Fruit fly (Drosophila melanogaster) whole organism, embryonic: ENCODE data around the gene cype.

Experiments
- Bteb2 ChIP-seq: fragments of 200-800 bp; sonication (Bioruptor generic); optimal IDR thresholded peaks from 2 replicates; lab custom pipeline; 2016; ENCODE audit warnings: missing biosample characterization, missing genetic modification characterization
- CG11247 ChIP-seq: fragments of 200-800 bp; sonication (Bioruptor generic); IDR thresholded peaks from 2 replicates; pipeline ENCODE4 v1.3.6; 2022; ENCODE audit warnings: missing biosample characterization, missing genetic modification characterization
- CG11456 ChIP-seq: fragments of 200-800 bp; sonication (Bioruptor generic); IDR thresholded peaks from 3 replicates; pipeline ENCODE4 v1.3.6; 2022; ENCODE audit warnings: missing biosample characterization, missing genetic modification characterization
- CG11695 ChIP-seq: fragments of 200-800 bp; sonication (Bioruptor generic); IDR thresholded peaks from 3 replicates; pipeline ENCODE4 v1.3.6; 2022; ENCODE audit warnings: missing biosample characterization, missing genetic modification characterization
- CG11723 ChIP-seq: fragments of 200-800 bp; sonication (Bioruptor generic); optimal IDR thresholded peaks from 2 replicates; lab custom pipeline; 2017; ENCODE audit warnings: missing biosample characterization, mild to moderate bottlenecking, missing genetic modification characterization
- CG12071 ChIP-seq: fragments of 200-800 bp; sonication (Bioruptor generic); optimal IDR thresholded peaks from 3 replicates; lab custom pipeline; 2018; ENCODE audit warnings: missing biosample characterization, mild to moderate bottlenecking, missing genetic modification characterization
- CG12104 ChIP-seq: fragments of 200-800 bp; sonication (Bioruptor generic); optimal IDR thresholded peaks from 3 replicates; lab custom pipeline; 2016; ENCODE audit warnings: missing biosample characterization, missing genetic modification characterization
- CG13624 ChIP-seq: fragments of 200-800 bp; sonication (Bioruptor generic); optimal IDR thresholded peaks from 2 replicates; lab custom pipeline; 2016; ENCODE audit warnings: missing biosample characterization, missing genetic modification characterization
- CG14965 ChIP-seq: fragments of 200-800 bp; sonication (Bioruptor generic); optimal IDR thresholded peaks from 2 replicates; lab custom pipeline; 2016; ENCODE audit warnings: missing biosample characterization, missing genetic modification characterization, borderline replicate concordance
- CG15696 ChIP-seq: fragments of 200-800 bp; sonication (Bioruptor generic); optimal IDR thresholded peaks from 2 replicates; lab custom pipeline; 2019; ENCODE audit warnings: missing biosample characterization, mild to moderate bottlenecking, missing genetic modification characterization, moderate library complexity
- CG1602 ChIP-seq: fragments of 200-800 bp; sonication (Bioruptor generic); optimal IDR thresholded peaks from 3 replicates; lab custom pipeline; 2016; ENCODE audit warnings: missing biosample characterization, missing genetic modification characterization
- CG17385 ChIP-seq: fragments of 200-800 bp; sonication (Bioruptor generic); optimal IDR thresholded peaks from 3 replicates; lab custom pipeline; 2018; ENCODE audit warnings: missing biosample characterization, mild to moderate bottlenecking, missing genetic modification characterization
- CG30431 ChIP-seq: fragments of 200-800 bp; sonication (Bioruptor generic); optimal IDR thresholded peaks from 2 replicates; lab custom pipeline; 2017; ENCODE audit warnings: missing biosample characterization, missing genetic modification characterization
- CG32772 ChIP-seq: fragments of 200-800 bp; sonication (Bioruptor generic); IDR thresholded peaks from 2 replicates; pipeline ENCODE4 v1.3.6; 2022; ENCODE audit warnings: missing biosample characterization, missing genetic modification characterization
- CG3838 ChIP-seq: fragments of 200-800 bp; sonication (Bioruptor generic); optimal IDR thresholded peaks from 3 replicates; lab custom pipeline; 2016; ENCODE audit warnings: missing biosample characterization, missing genetic modification characterization
- CG8765 ChIP-seq: fragments of 200-800 bp; sonication (Bioruptor generic); IDR thresholded peaks from 2 replicates; pipeline ENCODE4 v1.3.6; 2022; ENCODE audit warnings: missing biosample characterization, missing genetic modification characterization
- Doc3 ChIP-seq: fragments of 200-800 bp; sonication (Bioruptor generic); IDR thresholded peaks from 3 replicates; pipeline ENCODE4 v1.3.6; 2022; ENCODE audit warnings: missing biosample characterization, missing genetic modification characterization; ENCODE audit not compliant: partially characterized antibody
- Gsc ChIP-seq: fragments of 200-800 bp; sonication (Bioruptor generic); IDR thresholded peaks from 2 replicates; pipeline ENCODE4 v1.3.6; 2022; ENCODE audit warnings: missing biosample characterization, missing genetic modification characterization
- H15 ChIP-seq: fragments of 200-800 bp; sonication (Bioruptor generic); IDR thresholded peaks from 3 replicates; pipeline ENCODE4 v1.3.6; 2022; ENCODE audit warnings: missing biosample characterization, missing genetic modification characterization
- HmgZ ChIP-seq: fragments of 200-800 bp; sonication (Bioruptor generic); optimal IDR thresholded peaks from 2 replicates; lab custom pipeline; 2018; ENCODE audit warnings: missing biosample characterization, mild to moderate bottlenecking, missing genetic modification characterization
- Hr51 ChIP-seq, 2 experiments: fragments of 200-800 bp; sonication (Bioruptor generic); optimal IDR thresholded peaks; 2 replicates in 1 of 2; 3 replicates in 1 of 2; lab custom pipeline; 2016 to 2018; ENCODE audit warnings: missing biosample characterization in 2 of 2, missing genetic modification characterization in 2 of 2, mild to moderate bottlenecking in 1 of 2, moderate library complexity in 1 of 2
- Lhr ChIP-seq: fragments of 200-800 bp; sonication (Bioruptor generic); optimal IDR thresholded peaks from 3 replicates; lab custom pipeline; 2017; ENCODE audit warnings: mild to moderate bottlenecking, missing biosample characterization, missing genetic modification reagents, missing genetic modification characterization
- Nf-YB ChIP-seq: fragments of 200-800 bp; sonication (Bioruptor generic); optimal IDR thresholded peaks from 3 replicates; lab custom pipeline; 2019; ENCODE audit warnings: missing biosample characterization, mild to moderate bottlenecking, missing genetic modification characterization, moderate library complexity
- Opbp ChIP-seq: fragments of 200-800 bp; sonication (Bioruptor generic); IDR thresholded peaks from 3 replicates; pipeline ENCODE4 v1.3.6; 2022; ENCODE audit warnings: missing biosample characterization, missing genetic modification characterization; ENCODE audit not compliant: partially characterized antibody
- Optix ChIP-seq: fragments of 200-800 bp; sonication (Bioruptor generic); IDR thresholded peaks from 3 replicates; pipeline ENCODE4 v1.3.6; 2022; ENCODE audit warnings: missing biosample characterization, missing genetic modification characterization
- Poxn ChIP-seq: fragments of 200-800 bp; sonication (Bioruptor generic); IDR thresholded peaks from 2 replicates; pipeline ENCODE4 v1.3.6; 2022; ENCODE audit warnings: missing biosample characterization, missing genetic modification characterization
- Rx ChIP-seq: fragments of 200-800 bp; sonication (Bioruptor generic); IDR thresholded peaks from 2 replicates; pipeline ENCODE4 v1.3.6; 2022; ENCODE audit warnings: missing biosample characterization, missing genetic modification characterization
- Sry-β ChIP-seq: fragments of 200-800 bp; sonication (Bioruptor generic); optimal IDR thresholded peaks from 2 replicates; lab custom pipeline; 2018; ENCODE audit warnings: missing biosample characterization, mild to moderate bottlenecking, missing genetic modification characterization, moderate library complexity
- Vsx1 ChIP-seq: fragments of 200-800 bp; sonication (Bioruptor generic); optimal IDR thresholded peaks from 2 replicates; lab custom pipeline; 2017; ENCODE audit warnings: missing biosample characterization, mild to moderate bottlenecking, missing genetic modification characterization, missing genetic modification reagents
- Xrp1 ChIP-seq: fragments of 200-800 bp; sonication (Bioruptor generic); IDR thresholded peaks from 2 replicates; pipeline ENCODE4 v1.3.6; 2022; ENCODE audit warnings: missing biosample characterization, missing genetic modification characterization
- al ChIP-seq: fragments of 200-800 bp; sonication (Bioruptor generic); IDR thresholded peaks from 2 replicates; pipeline ENCODE4 v1.3.6; 2022; ENCODE audit warnings: missing biosample characterization, missing genetic modification characterization
- aop ChIP-seq: fragments of 200-800 bp; sonication (Bioruptor generic); IDR thresholded peaks from 2 replicates; pipeline ENCODE4 v1.3.6; 2022; ENCODE audit warnings: missing biosample characterization, missing genetic modification characterization
- ash1 ChIP-seq: fragments of 200-800 bp; sonication (Bioruptor generic); optimal IDR thresholded peaks from 2 replicates; lab custom pipeline; 2018; ENCODE audit warnings: missing biosample characterization, mild to moderate bottlenecking, missing genetic modification characterization
- corto ChIP-seq: fragments of 200-800 bp; sonication (Bioruptor generic); optimal IDR thresholded peaks from 2 replicates; lab custom pipeline; 2016; ENCODE audit warnings: missing biosample characterization, mild to moderate bottlenecking, missing genetic modification characterization, moderate library complexity
- crc ChIP-seq: fragments of 200-800 bp; sonication (Bioruptor generic); optimal IDR thresholded peaks from 2 replicates; lab custom pipeline; 2016; ENCODE audit warnings: missing biosample characterization, missing genetic modification characterization
- dmrt99B ChIP-seq: fragments of 200-800 bp; sonication (Bioruptor generic); optimal IDR thresholded peaks from 2 replicates; lab custom pipeline; 2018; ENCODE audit warnings: missing biosample characterization, mild to moderate bottlenecking, missing genetic modification characterization, moderate library complexity
- gce ChIP-seq: fragments of 200-800 bp; sonication (Bioruptor generic); IDR thresholded peaks from 3 replicates; pipeline ENCODE4 v1.3.6; 2022; ENCODE audit warnings: missing biosample characterization, missing genetic modification characterization
- hb ChIP-seq: fragments of 200-800 bp; sonication (Bioruptor generic); IDR thresholded peaks from 3 replicates; pipeline ENCODE4 v1.3.6; 2022; ENCODE audit warnings: missing biosample characterization, missing genetic modification characterization; ENCODE audit not compliant: partially characterized antibody
- ind ChIP-seq: fragments of 200-800 bp; sonication (Bioruptor generic); optimal IDR thresholded peaks from 3 replicates; lab custom pipeline; 2016; ENCODE audit warnings: missing biosample characterization, missing genetic modification characterization
- kay ChIP-seq: fragments of 200-800 bp; sonication (Bioruptor generic); optimal IDR thresholded peaks from 2 replicates; lab custom pipeline; 2016; ENCODE audit warnings: missing biosample characterization, missing genetic modification characterization
- knrl ChIP-seq: fragments of 200-800 bp; sonication (Bioruptor generic); IDR thresholded peaks from 3 replicates; pipeline ENCODE4 v1.3.6; 2022; ENCODE audit warnings: missing biosample characterization, missing genetic modification characterization; ENCODE audit not compliant: partially characterized antibody
- nom ChIP-seq: fragments of 200-800 bp; sonication (Bioruptor generic); optimal IDR thresholded peaks from 2 replicates; lab custom pipeline; 2017; ENCODE audit warnings: missing biosample characterization, missing genetic modification characterization, mild to moderate bottlenecking, moderate library complexity, missing genetic modification reagents
- onecut ChIP-seq: fragments of 200-800 bp; sonication (Bioruptor generic); IDR thresholded peaks from 2 replicates; pipeline ENCODE4 v1.3.6; 2022; ENCODE audit warnings: missing biosample characterization, missing genetic modification characterization
- pros ChIP-seq: fragments of 200-800 bp; sonication (Bioruptor generic); optimal IDR thresholded peaks from 3 replicates; lab custom pipeline; 2019; ENCODE audit warnings: missing biosample characterization, mild to moderate bottlenecking, missing genetic modification characterization, moderate library complexity
- sisA ChIP-seq: fragments of 200-800 bp; sonication (Bioruptor generic); IDR thresholded peaks from 2 replicates; pipeline ENCODE4 v1.3.6; 2022; ENCODE audit warnings: missing biosample characterization, missing genetic modification characterization
- sqz ChIP-seq: fragments of 200-800 bp; sonication (Bioruptor generic); optimal IDR thresholded peaks from 3 replicates; lab custom pipeline; 2018; ENCODE audit warnings: missing biosample characterization, mild to moderate bottlenecking, missing genetic modification characterization
- vnd ChIP-seq: fragments of 200-800 bp; sonication (Bioruptor generic); IDR thresholded peaks from 3 replicates; pipeline ENCODE4 v1.3.6; 2022; ENCODE audit warnings: missing biosample characterization, missing genetic modification characterization; ENCODE audit not compliant: partially characterized antibody
- wdn ChIP-seq: fragments of 200-800 bp; sonication (Bioruptor generic); IDR thresholded peaks from 2 replicates; pipeline ENCODE4 v1.3.6; 2022; ENCODE audit warnings: missing biosample characterization, missing genetic modification characterization

Gene cype

DNA sequence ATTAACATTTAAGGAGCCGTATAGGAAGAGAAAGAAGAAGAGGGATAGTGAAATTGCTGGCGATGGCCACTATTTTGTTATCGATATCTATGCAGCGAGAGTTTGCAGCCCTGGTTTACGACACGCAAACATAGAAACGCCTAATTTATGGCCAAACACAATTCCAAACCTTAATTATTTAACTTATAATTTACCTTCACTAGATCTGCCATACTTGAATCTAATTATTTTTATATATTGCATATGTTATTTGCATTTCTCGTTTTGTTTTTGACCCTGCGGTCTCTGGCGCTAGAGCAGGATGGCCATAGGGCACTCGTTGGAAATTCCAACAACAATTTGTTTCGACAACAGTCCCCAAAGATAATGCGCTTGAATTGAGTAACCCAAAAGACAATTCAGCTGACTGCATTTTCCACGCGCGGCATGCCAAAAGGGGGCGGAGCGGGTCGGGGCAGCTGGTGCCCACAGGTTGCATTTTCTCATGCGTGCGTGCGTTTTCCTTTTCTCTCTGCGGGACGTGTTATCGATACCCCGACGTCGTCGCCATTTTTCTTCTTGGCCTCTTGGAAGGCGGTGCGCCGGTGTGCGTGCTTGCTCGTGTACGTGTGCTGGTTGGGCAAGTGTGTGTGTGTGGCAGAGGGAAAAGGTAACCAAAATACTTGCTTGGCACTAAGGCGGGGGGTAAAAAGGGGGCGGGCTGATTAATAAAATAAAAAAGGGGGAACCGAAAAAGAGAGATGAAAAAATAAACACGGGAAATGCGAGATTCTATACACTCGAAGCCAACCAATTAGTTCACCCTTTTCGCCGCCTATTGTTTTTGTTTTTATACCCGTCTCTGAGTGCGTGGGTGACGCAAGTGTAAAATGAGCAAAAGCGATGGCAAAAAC lies 1.8 kb upstream of the cype start (continued):
- TF ChIP-seq CG15696 (no peak), HmgZ (tag; lab: Kevin White, UChicago) (peak; percentile 2), Gsc (GFP tag; lab: Robert Waterston, UW) (no peak), vnd (GFP tag; lab: Robert Waterston, UW) (peak; percentile 63; the same call in 2 of the 3 replicates), CG11456 (GFP tag; lab: Robert Waterston, UW) (peak; percentile 78; the same call in 2 of the 3 replicates), pros (GFP tag; lab: Kevin White, UChicago) (peak; percentile 90), Vsx1 (GFP tag; lab: Kevin White, UChicago) (no peak), Doc3 (GFP tag; lab: Robert Waterston, UW) (peak; percentile 57; the same call in 2 of the 3 replicates), ind (GFP tag; lab: Kevin White, UChicago) (peak; percentile 53), Rx (GFP tag; lab: Robert Waterston, UW) (peak; percentile 53), ash1 (GFP tag; lab: Kevin White, UChicago) (no peak), wdn (GFP tag; lab: Robert Waterston, UW) (no peak), Hr51 (GFP tag; optimal IDR thresholded peaks at IDR 0.05; lab: Kevin White, UChicago) (peak in 1 of 2 experiments; percentile 5), nom (GFP tag; lab: Kevin White, UChicago) (peak; percentile 87), onecut (no peak), CG3838 (GFP tag; lab: Kevin White, UChicago) (no peak), CG11723 (no peak), CG17385 (GFP tag; lab: Kevin White, UChicago) (peak; percentile 93), CG14965 (no peak), Xrp1 (GFP tag; lab: Robert Waterston, UW) (peak; percentile 55; the same call in 1 of the 2 replicates), Lhr (GFP tag; lab: Kevin White, UChicago) (no peak), CG12104 (GFP tag; lab: Kevin White, UChicago) (no peak), gce (GFP tag; lab: Robert Waterston, UW) (no peak), Opbp (GFP tag; lab: Robert Waterston, UW) (peak; percentile 56; the same call in 2 of the 3 replicates), sqz (no peak), Optix (GFP tag; lab: Robert Waterston, UW) (peak; percentile 63; the same call in 2 of the 3 replicates), Sry-β (peak; percentile 1), CG12071 (GFP tag; lab: Kevin White, UChicago) (no peak), CG32772 (peak; percentile 64), CG1602 (peak; percentile 1), CG11695 (GFP tag; lab: Robert Waterston, UW) (peak; percentile 58; the same call in 1 of the 3 replicates), crc (GFP tag; lab: Kevin White, UChicago) (no peak), CG13624 (GFP tag; lab: Kevin White, UChicago) (no peak), CG11247 (0 out of 2 replicates have a peak, but pooled peaks have one; percentile 46), kay (no peak), dmrt99B (tag; lab: Kevin White, UChicago) (no peak), Bteb2 (GFP tag; lab: Kevin White, UChicago) (no peak), al (peak; percentile 66), CG8765 (GFP tag; lab: Robert Waterston, UW) (peak; percentile 52; the same call in 1 of the 2 replicates), Poxn (GFP tag; lab: Robert Waterston, UW) (no peak), aop (0 out of 2 replicates have a peak, but pooled peaks have one; percentile 56), corto (GFP tag; lab: Kevin White, UChicago) (peak; percentile 46), CG30431 (peak; percentile 17), sisA (GFP tag; lab: Robert Waterston, UW) (peak; percentile 60), knrl (GFP tag; lab: Robert Waterston, UW) (peak; percentile 76), Nf-YB (no peak), H15 (GFP tag; lab: Robert Waterston, UW) (peak; percentile 75; the same call in 2 of the 3 replicates), hb (GFP tag; lab: Robert Waterston, UW) (no peak)
